Worm (Caenorhabditis elegans): ENCODE results near the gene tcc-1.

DNA sequence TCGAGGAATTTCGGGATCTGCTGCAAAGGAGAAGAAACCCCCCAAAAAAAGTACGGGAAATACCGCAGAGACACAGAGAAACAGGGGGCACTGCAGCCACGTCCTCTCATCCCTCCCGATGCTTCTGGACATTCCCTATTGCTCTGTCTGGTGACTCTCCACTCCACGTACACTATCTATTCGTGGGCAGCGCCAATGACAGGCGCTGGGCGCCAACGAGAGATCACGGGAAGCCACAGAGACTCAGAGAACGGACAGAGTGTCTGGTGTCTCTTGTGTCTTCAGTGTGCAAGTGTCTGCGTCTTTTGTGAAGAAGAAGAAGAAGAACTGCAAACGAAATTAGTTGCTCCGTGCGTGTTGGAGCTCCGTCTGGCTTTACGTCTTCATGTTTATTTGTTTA is 2.1 kb upstream of the tcc-1 start:
- TF ChIP-seq ces-1 (GFP tag; optimal IDR thresholded peaks at IDR 0.05) (peak; percentile 56), unc-130 (GFP tag; optimal IDR thresholded peaks at IDR 0.05) (no peak), dpl-1 (GFP tag; optimal IDR thresholded peaks at IDR 0.05) (peak; percentile 66), nhr-237 (tag; optimal IDR thresholded peaks at IDR 0.05) (no peak), unc-39 (tag; optimal IDR thresholded peaks at IDR 0.05) (no peak), zfp-3 (GFP tag; conservative IDR thresholded peaks at IDR 0.05) (no peak), nhr-6 (tag; optimal IDR thresholded peaks at IDR 0.05) (peak; percentile 22), daf-12 (tag; optimal IDR thresholded peaks at IDR 0.05) (no peak), hlh-30 (tag; optimal IDR thresholded peaks at IDR 0.05; ENCODE audit: insufficient read depth) (peak; percentile 96), ceh-32 (tag; optimal IDR thresholded peaks at IDR 0.05; ENCODE audit: poor library complexity) (no peak)
